Worm (Caenorhabditis elegans) whole organism, young adult: ENCODE measurements around the gene C34C12.1.

Source experiments
- B0019.2 ChIP-seq: fragments of 200-800 bp; sonication (Bioruptor generic); conservative IDR thresholded peaks from 2 replicates; pipeline ENCODE4 v1.3.6; 2022; ENCODE audit warnings: missing genetic modification reagents, missing genetic modification characterization, missing compliant biosample characterization
- C06A6.2 ChIP-seq: fragments of 200-800 bp; sonication (Bioruptor generic); conservative IDR thresholded peaks from 2 replicates; pipeline ENCODE4 v1.3.6; 2022; ENCODE audit warnings: missing genetic modification characterization, missing compliant biosample characterization
- F37B4.10 ChIP-seq: fragments of 200-800 bp; sonication (Bioruptor generic); IDR thresholded peaks from 2 replicates; pipeline ENCODE4 v1.3.6; 2022; ENCODE audit warnings: missing genetic modification characterization, missing compliant biosample characterization
- F49E8.2 ChIP-seq: sonication (generic microtip); optimal IDR thresholded peaks from 3 replicates; lab custom pipeline; 2017; ENCODE audit warnings: missing genetic modification characterization, mild to moderate bottlenecking, missing compliant biosample characterization, antibody characterized with exemption, moderate library complexity; ENCODE audit not compliant: insufficient read depth
- F52B5.7 ChIP-seq: sonication (generic microtip); optimal IDR thresholded peaks from 2 replicates; lab custom pipeline; 2016; ENCODE audit warnings: mild to moderate bottlenecking, missing genetic modification characterization, missing compliant biosample characterization
- K11D2.4 ChIP-seq: fragments of 200-800 bp; sonication (Bioruptor generic); IDR thresholded peaks from 2 replicates; pipeline ENCODE4 v1.3.6; 2022; ENCODE audit warnings: missing genetic modification reagents, missing genetic modification characterization, missing compliant biosample characterization
- Y53G8AR.9 ChIP-seq: fragments of 200-800 bp; sonication (Bioruptor generic); conservative IDR thresholded peaks from 2 replicates; pipeline ENCODE4 v1.3.6; 2022; ENCODE audit warnings: missing genetic modification reagents, missing genetic modification characterization, missing compliant biosample characterization
- Y79H2A.3 ChIP-seq: fragments of 200-800 bp; sonication (Bioruptor generic); conservative IDR thresholded peaks from 2 replicates; pipeline ENCODE4 v1.3.6; 2022; ENCODE audit warnings: missing genetic modification reagents, missing genetic modification characterization, missing compliant biosample characterization
- Y95B8A.8 ChIP-seq: fragments of 200-800 bp; sonication (Bioruptor generic); IDR thresholded peaks from 2 replicates; pipeline ENCODE4 v1.3.6; 2022; ENCODE audit warnings: missing genetic modification reagents, missing genetic modification characterization, missing compliant biosample characterization
- akir-1 ChIP-seq: fragments of 200-800 bp; sonication (Bioruptor generic); optimal IDR thresholded peaks from 2 replicates; lab custom pipeline; 2018; ENCODE audit warnings: mild to moderate bottlenecking, missing genetic modification characterization, moderate library complexity, missing compliant biosample characterization
- aptf-2 ChIP-seq: fragments of 200-800 bp; sonication (Bioruptor generic); conservative IDR thresholded peaks from 2 replicates; pipeline ENCODE4 v1.3.6; 2022; ENCODE audit warnings: missing genetic modification reagents, missing genetic modification characterization, missing compliant biosample characterization
- cebp-1 ChIP-seq, 2 experiments: fragments of 200-800 bp in 1 of 2; sonication (Bioruptor generic) in 1 of 2; sonication (generic microtip) in 1 of 2; IDR thresholded peaks in 1 of 2; optimal IDR thresholded peaks in 1 of 2; 2 replicates each; pipeline versions ENCODE4 v1.3.6 to Lab custom; 2017 to 2022; ENCODE audit warnings: missing compliant biosample characterization in 2 of 2, missing genetic modification characterization in 2 of 2, mild to moderate bottlenecking in 1 of 2, missing genetic modification reagents in 1 of 2, moderate library complexity in 1 of 2
- cebp-2 ChIP-seq: fragments of 200-800 bp; sonication (Bioruptor generic); IDR thresholded peaks from 2 replicates; pipeline ENCODE4 v1.3.6; 2022; ENCODE audit warnings: missing genetic modification characterization, missing compliant biosample characterization
- dpl-1 ChIP-seq: fragments of 150-350 bp; optimal IDR thresholded peaks from 2 replicates; lab custom pipeline; 2014; ENCODE audit warnings: missing biosample characterization, missing genetic modification reagents, missing genetic modification characterization
- egl-44 ChIP-seq: fragments of 200-800 bp; sonication (Bioruptor generic); IDR thresholded peaks from 2 replicates; pipeline ENCODE4 v1.3.6; 2022; ENCODE audit warnings: missing genetic modification reagents, missing genetic modification characterization, missing compliant biosample characterization
- ekl-4 ChIP-seq: fragments of 200-800 bp; sonication (Bioruptor generic); IDR thresholded peaks from 2 replicates; pipeline ENCODE4 v1.3.6; 2022; ENCODE audit warnings: missing genetic modification reagents, missing genetic modification characterization, missing compliant biosample characterization
- ets-4 ChIP-seq: fragments of 200-800 bp; sonication (Bioruptor generic); optimal IDR thresholded peaks from 2 replicates; lab custom pipeline; 2018; ENCODE audit warnings: mild to moderate bottlenecking, missing genetic modification characterization, missing compliant biosample characterization
- hmg-1.2 ChIP-seq: fragments of 200-800 bp; sonication (Bioruptor generic); IDR thresholded peaks from 2 replicates; pipeline ENCODE4 v1.3.6; 2022; ENCODE audit warnings: missing genetic modification reagents, missing genetic modification characterization, missing compliant biosample characterization
- hrde-1 ChIP-seq: sonication (generic microtip); optimal IDR thresholded peaks from 2 replicates; lab custom pipeline; 2016; ENCODE audit warnings: missing genetic modification characterization, mild to moderate bottlenecking, missing compliant biosample characterization, moderate library complexity, missing genotype, missing genetic modification reagents, borderline replicate concordance
- lin-26 ChIP-seq: fragments of 200-800 bp; sonication (Bioruptor generic); IDR thresholded peaks from 2 replicates; pipeline ENCODE4 v1.3.6; 2022; ENCODE audit warnings: missing genetic modification reagents, missing genetic modification characterization, missing compliant biosample characterization
- lsy-27 ChIP-seq: sonication (generic microtip); optimal IDR thresholded peaks from 2 replicates; lab custom pipeline; 2017; ENCODE audit warnings: missing genetic modification characterization, mild to moderate bottlenecking, missing compliant biosample characterization, antibody characterized with exemption, missing genotype, borderline replicate concordance; ENCODE audit not compliant: insufficient read depth
- madf-3 ChIP-seq: fragments of 200-800 bp; sonication (Bioruptor generic); IDR thresholded peaks from 2 replicates; pipeline ENCODE4 v1.3.6; 2022; ENCODE audit warnings: missing genetic modification reagents, missing genetic modification characterization, missing compliant biosample characterization
- mxl-1 ChIP-seq: sonication (generic microtip); optimal IDR thresholded peaks from 2 replicates; lab custom pipeline; 2016; ENCODE audit warnings: missing genetic modification characterization, missing compliant biosample characterization
- nfya-2 ChIP-seq: fragments of 200-800 bp; sonication (Bioruptor generic); IDR thresholded peaks from 2 replicates; pipeline ENCODE4 v1.3.6; 2022; ENCODE audit warnings: missing genetic modification reagents, missing genetic modification characterization, missing compliant biosample characterization
- nfyb-1 ChIP-seq: fragments of 200-800 bp; sonication (Bioruptor generic); IDR thresholded peaks from 2 replicates; pipeline ENCODE4 v1.3.6; 2022; ENCODE audit warnings: missing genetic modification reagents, missing genetic modification characterization, missing compliant biosample characterization
- nhr-120 ChIP-seq: fragments of 200-800 bp; sonication (Bioruptor generic); IDR thresholded peaks from 2 replicates; pipeline ENCODE4 v1.3.6; 2022; ENCODE audit warnings: missing genetic modification characterization, missing compliant biosample characterization
- nhr-27 ChIP-seq: fragments of 200-800 bp; sonication (Bioruptor generic); optimal IDR thresholded peaks from 2 replicates; lab custom pipeline; 2018; ENCODE audit warnings: mild to moderate bottlenecking, missing genetic modification characterization, moderate library complexity, missing compliant biosample characterization
- nhr-80 ChIP-seq: sonication (generic microtip); optimal IDR thresholded peaks from 2 replicates; lab custom pipeline; 2016; ENCODE audit warnings: missing genetic modification characterization, missing compliant biosample characterization
- rec-8 ChIP-seq, 2 experiments: sonication (generic microtip); optimal IDR thresholded peaks; 2 replicates each; lab custom pipeline; 2016; ENCODE audit warnings: mild to moderate bottlenecking in 2 of 2, missing genetic modification characterization in 2 of 2, missing genetic modification reagents in 2 of 2, missing genotype in 2 of 2, missing biosample characterization in 1 of 2, missing compliant biosample characterization in 1 of 2, moderate library complexity in 1 of 2
- tbx-9 ChIP-seq: sonication (generic microtip); optimal IDR thresholded peaks from 2 replicates; lab custom pipeline; 2016; ENCODE audit warnings: borderline replicate concordance, missing genetic modification characterization, inconsistent platforms, missing compliant biosample characterization
- zfh-2 ChIP-seq: fragments of 200-800 bp; sonication (Bioruptor generic); conservative IDR thresholded peaks from 2 replicates; pipeline ENCODE4 v1.3.6; 2022; ENCODE audit warnings: missing genetic modification reagents, missing genetic modification characterization, missing compliant biosample characterization
- ztf-22 ChIP-seq: fragments of 200-800 bp; sonication (Bioruptor generic); optimal IDR thresholded peaks from 2 replicates; lab custom pipeline; 2018; ENCODE audit warnings: mild to moderate bottlenecking, missing genetic modification characterization, moderate library complexity, missing compliant biosample characterization
- ztf-26 ChIP-seq: sonication (generic microtip); optimal IDR thresholded peaks from 2 replicates; lab custom pipeline; 2017; ENCODE audit warnings: missing genetic modification characterization, missing compliant biosample characterization
- ztf-3 ChIP-seq: fragments of 200-800 bp; sonication (Bioruptor generic); optimal IDR thresholded peaks from 2 replicates; lab custom pipeline; 2018; ENCODE audit warnings: mild to moderate bottlenecking, missing genetic modification characterization, missing compliant biosample characterization
- ztf-6 ChIP-seq: fragments of 200-800 bp; sonication (Bioruptor generic); IDR thresholded peaks from 2 replicates; pipeline ENCODE4 v1.3.6; 2022; ENCODE audit warnings: missing genetic modification reagents, missing genetic modification characterization, missing compliant biosample characterization

C34C12.1 gene

ce11 chrIII:3460061-3460460, 5.9 kb downstream of the C34C12.1 start, which contains the start of gene C34C12.8 (continued):
- TF ChIP-seq ztf-22 (peak; percentile 11), Y79H2A.3 (GFP tag; lab: Robert Waterston, UW) (no peak), Y95B8A.8 (peak; percentile 67; the same call in 1 of the 2 replicates), tbx-9 (tag; lab: Kevin White, UChicago) (no peak), hmg-1.2 (peak; percentile 99), ets-4 (GFP tag; lab: Kevin White, UChicago) (peak; percentile 3), lsy-27 (tag; lab: Kevin White, UChicago) (no peak), nfya-2 (GFP tag; lab: Robert Waterston, UW) (no peak), zfh-2 (GFP tag; lab: Robert Waterston, UW) (peak; percentile 50; the same call in 1 of the 2 replicates), nhr-120 (no peak), aptf-2 (GFP tag; lab: Robert Waterston, UW) (no peak), F49E8.2 (tag; lab: Kevin White, UChicago) (peak; percentile 89)

- no peak for TF ChIP-seq akir-1 (GFP tag; lab: Kevin White, UChicago)
- no peak for TF ChIP-seq ekl-4 (GFP tag; lab: Robert Waterston, UW)
- no peak for TF ChIP-seq lsy-27 (tag; lab: Kevin White, UChicago)
These were observed 7.3 kb downstream of the C34C12.1 start, which contains the start of gene pph-6 for ce11 chrIII:3461403-3461802. TSS of gene pph-6 (plus strand) at chrIII:3461703.

- TF ChIP-seq Y53G8AR.9 (no peak), nfyb-1 (GFP tag; lab: Robert Waterston, UW) (peak; percentile 73)
These were observed 12.9 kb downstream of the C34C12.1 start for ce11 chrIII:3467013-3467412.

- no peak for TF ChIP-seq ztf-3 (GFP tag; lab: Kevin White, UChicago)
- TF ChIP-seq K11D2.4: no peak
- TF ChIP-seq F37B4.10 (GFP tag; lab: Robert Waterston, UW): no peak
- no peak for TF ChIP-seq cebp-1 (GFP tag; IDR thresholded peaks at IDR 0.05; lab: Robert Waterston, UW)
- TF ChIP-seq cebp-1 (tag; optimal IDR thresholded peaks at IDR 0.05; lab: Kevin White, UChicago): peak; percentile 13
- TF ChIP-seq nhr-80 (tag; lab: Kevin White, UChicago): peak; percentile 52
- TF ChIP-seq ztf-26: no peak
- no peak for TF ChIP-seq ztf-6
- no peak for TF ChIP-seq F49E8.2 (tag; lab: Kevin White, UChicago)
- TF ChIP-seq egl-44 (GFP tag; lab: Robert Waterston, UW): no peak
- no peak for TF ChIP-seq cebp-2 (GFP tag; lab: Robert Waterston, UW)
- no peak for TF ChIP-seq B0019.2 (GFP tag; lab: Robert Waterston, UW)
These were observed 14.2 kb downstream of the C34C12.1 start for ce11 chrIII:3468384-3468783.

ce11 chrIII:3469646-3470045, 15.5 kb downstream of the C34C12.1 start, which contains the start of gene smim-14:
TSS of gene smim-14 (minus strand) at chrIII:3469746.
- no peak for TF ChIP-seq mxl-1
- no peak for TF ChIP-seq hrde-1
- TF ChIP-seq F52B5.7 (tag; lab: Kevin White, UChicago): no peak
- no peak for TF ChIP-seq Y95B8A.8
- no peak for TF ChIP-seq B0019.2 (GFP tag; lab: Robert Waterston, UW)
- TF ChIP-seq dpl-1 (GFP tag; lab: Kevin White, UChicago): no peak
- TF ChIP-seq madf-3 (GFP tag; lab: Robert Waterston, UW): no peak
- no peak for TF ChIP-seq rec-8 (tag; optimal IDR thresholded peaks at IDR 0.05; lab: Kevin White, UChicago)
- no peak for TF ChIP-seq nhr-27 (tag; lab: Kevin White, UChicago)
- TF ChIP-seq lin-26: no peak
- TF ChIP-seq C06A6.2 (GFP tag; lab: Robert Waterston, UW): no peak
